Fruit fly (Drosophila melanogaster) whole organism, embryonic: ENCODE measurements around the gene CG4970.

Source experiments
- Aef1 ChIP-seq: fragments of 200-800 bp; sonication (Bioruptor generic); IDR thresholded peaks from 3 replicates; pipeline ENCODE4 v1.3.6; 2022; ENCODE audit warnings: missing biosample characterization, missing genetic modification characterization
- Blimp-1 ChIP-seq: fragments of 200-800 bp; sonication (Bioruptor generic); optimal IDR thresholded peaks from 3 replicates; lab custom pipeline; 2018; ENCODE audit warnings: missing biosample characterization, missing genetic modification characterization, mild to moderate bottlenecking, moderate library complexity, missing genetic modification reagents
- CG12769 ChIP-seq: fragments of 200-800 bp; sonication (Bioruptor generic); optimal IDR thresholded peaks from 2 replicates; lab custom pipeline; 2019; ENCODE audit warnings: missing biosample characterization, mild to moderate bottlenecking, missing genetic modification characterization, moderate library complexity
- CG13287 ChIP-seq: fragments of 200-800 bp; sonication (Bioruptor generic); IDR thresholded peaks from 2 replicates; pipeline ENCODE4 v1.3.6; 2022; ENCODE audit warnings: missing biosample characterization, missing genetic modification characterization; ENCODE audit not compliant: partially characterized antibody
- CG13775 ChIP-seq: fragments of 200-800 bp; sonication (Bioruptor generic); optimal IDR thresholded peaks from 3 replicates; lab custom pipeline; 2017; ENCODE audit warnings: missing biosample characterization, mild to moderate bottlenecking, missing genetic modification characterization
- CG13894 ChIP-seq: fragments of 200-800 bp; sonication (Bioruptor generic); optimal IDR thresholded peaks from 3 replicates; lab custom pipeline; 2018; ENCODE audit warnings: missing biosample characterization, mild to moderate bottlenecking, missing genetic modification characterization, moderate library complexity
- CG14667 ChIP-seq: fragments of 200-800 bp; sonication (Bioruptor generic); IDR thresholded peaks from 2 replicates; pipeline ENCODE4 v1.3.6; 2022; ENCODE audit warnings: missing biosample characterization, missing genetic modification characterization
- CG1529 ChIP-seq: fragments of 200-800 bp; sonication (Bioruptor generic); optimal IDR thresholded peaks from 3 replicates; lab custom pipeline; 2018; ENCODE audit warnings: missing biosample characterization, missing genetic modification characterization
- CG16863 ChIP-seq: fragments of 200-800 bp; sonication (Bioruptor generic); optimal IDR thresholded peaks from 3 replicates; lab custom pipeline; 2016; ENCODE audit warnings: missing biosample characterization, missing genetic modification characterization
- CG18011 ChIP-seq: fragments of 200-800 bp; sonication (Bioruptor generic); optimal IDR thresholded peaks from 2 replicates; lab custom pipeline; 2017; ENCODE audit warnings: missing biosample characterization, missing genetic modification characterization, mild to moderate bottlenecking, moderate library complexity, missing genotype
- CG30020 ChIP-seq: fragments of 200-800 bp; optimal IDR thresholded peaks from 2 replicates; lab custom pipeline; 2019; ENCODE audit warnings: missing biosample characterization, mild to moderate bottlenecking, missing genetic modification characterization, moderate library complexity
- CG31441 ChIP-seq: fragments of 200-800 bp; sonication (Bioruptor generic); IDR thresholded peaks from 2 replicates; pipeline ENCODE4 v1.3.6; 2022; ENCODE audit warnings: missing biosample characterization, missing genetic modification characterization
- CG34224 ChIP-seq: fragments of 200-800 bp; sonication (Bioruptor generic); IDR thresholded peaks from 3 replicates; pipeline ENCODE4 v1.3.6; 2022; ENCODE audit warnings: missing biosample characterization, missing genetic modification characterization; ENCODE audit not compliant: partially characterized antibody
- CG3847 ChIP-seq: fragments of 200-800 bp; sonication (Bioruptor generic); IDR thresholded peaks from 2 replicates; pipeline ENCODE4 v1.3.6; 2022; ENCODE audit warnings: missing biosample characterization, missing genetic modification characterization
- CG6654 ChIP-seq: fragments of 200-800 bp; sonication (Bioruptor generic); optimal IDR thresholded peaks from 2 replicates; lab custom pipeline; 2017; ENCODE audit warnings: missing biosample characterization, mild to moderate bottlenecking, missing genetic modification characterization
- CG6765 ChIP-seq: fragments of 200-800 bp; sonication (Bioruptor generic); optimal IDR thresholded peaks from 3 replicates; lab custom pipeline; 2017; ENCODE audit warnings: missing biosample characterization, mild to moderate bottlenecking, missing genetic modification characterization
- CG7271 ChIP-seq: fragments of 200-800 bp; sonication (Bioruptor generic); optimal IDR thresholded peaks from 2 replicates; lab custom pipeline; 2018; ENCODE audit warnings: missing biosample characterization, mild to moderate bottlenecking, missing genetic modification characterization, moderate library complexity
- CG8290 ChIP-seq, 3 experiments: fragments of 200-800 bp; sonication (Bioruptor generic); optimal IDR thresholded peaks; 2 replicates each; lab custom pipeline; 2016 to 2019; ENCODE audit warnings: missing biosample characterization in 3 of 3, missing genetic modification characterization in 3 of 3, mild to moderate bottlenecking in 2 of 3, moderate library complexity in 1 of 3
- Elba2 ChIP-seq: fragments of 200-800 bp; sonication (Bioruptor generic); optimal IDR thresholded peaks from 3 replicates; lab custom pipeline; 2016; ENCODE audit warnings: missing biosample characterization, missing genetic modification characterization
- Fer1 ChIP-seq: fragments of 200-800 bp; sonication (Bioruptor generic); optimal IDR thresholded peaks from 2 replicates; lab custom pipeline; 2017; ENCODE audit warnings: missing biosample characterization, mild to moderate bottlenecking, missing genetic modification characterization
- Fer2 ChIP-seq: fragments of 200-800 bp; sonication (Bioruptor generic); optimal IDR thresholded peaks from 2 replicates; lab custom pipeline; 2018; ENCODE audit warnings: missing biosample characterization, mild to moderate bottlenecking, missing genetic modification characterization, moderate library complexity
- Fer3 ChIP-seq: fragments of 200-800 bp; sonication (Bioruptor generic); optimal IDR thresholded peaks from 2 replicates; lab custom pipeline; 2018; ENCODE audit warnings: missing biosample characterization, mild to moderate bottlenecking, missing genetic modification characterization, moderate library complexity
- HmgD ChIP-seq: fragments of 200-800 bp; sonication (Bioruptor generic); optimal IDR thresholded peaks from 3 replicates; lab custom pipeline; 2016; ENCODE audit warnings: missing biosample characterization, missing genetic modification characterization
- Hr39 ChIP-seq: fragments of >200 bp; optimal IDR thresholded peaks from 2 replicates; lab custom pipeline; 2017
- Max ChIP-seq: fragments of 200-800 bp; sonication (Bioruptor generic); optimal IDR thresholded peaks from 2 replicates; lab custom pipeline; 2016; ENCODE audit warnings: missing biosample characterization, mild to moderate bottlenecking, missing genetic modification characterization
- Neu2 ChIP-seq: fragments of 200-800 bp; sonication (Bioruptor generic); optimal IDR thresholded peaks from 3 replicates; lab custom pipeline; 2016; ENCODE audit warnings: missing biosample characterization, missing genetic modification characterization, borderline replicate concordance
- Nf-YC ChIP-seq: fragments of 200-800 bp; optimal IDR thresholded peaks from 3 replicates; lab custom pipeline; 2019; ENCODE audit warnings: missing biosample characterization, mild to moderate bottlenecking, missing genetic modification characterization, moderate library complexity
- Rfx ChIP-seq: fragments of 200-800 bp; sonication (Bioruptor generic); IDR thresholded peaks from 2 replicates; pipeline ENCODE4 v1.3.6; 2022; ENCODE audit warnings: missing biosample characterization, missing genetic modification characterization
- Scr ChIP-seq: fragments of 200-800 bp; sonication (Bioruptor generic); IDR thresholded peaks from 2 replicates; pipeline ENCODE4 v1.3.6; 2022; ENCODE audit warnings: missing biosample characterization, missing genetic modification characterization; ENCODE audit not compliant: partially characterized antibody
- Spps ChIP-seq: fragments of 200-800 bp; sonication (Bioruptor generic); optimal IDR thresholded peaks from 2 replicates; lab custom pipeline; 2018; ENCODE audit warnings: missing biosample characterization, mild to moderate bottlenecking, missing genetic modification characterization
- Tbp ChIP-seq: fragments of >200 bp; optimal IDR thresholded peaks from 2 replicates; lab custom pipeline; 2018; ENCODE audit warnings: missing biosample characterization, missing genetic modification characterization
- ab ChIP-seq: fragments of 200-800 bp; sonication (Bioruptor generic); optimal IDR thresholded peaks from 2 replicates; lab custom pipeline; 2016; ENCODE audit warnings: missing biosample characterization, missing genetic modification characterization
- bsh ChIP-seq, 2 experiments: fragments of 200-800 bp; sonication (Bioruptor generic); optimal IDR thresholded peaks; 2 replicates each; lab custom pipeline; 2017 to 2018; ENCODE audit warnings: mild to moderate bottlenecking in 2 of 2, missing biosample characterization in 2 of 2, missing genetic modification characterization in 2 of 2, moderate library complexity in 1 of 2
- cwo ChIP-seq: fragments of 200-800 bp; sonication (Bioruptor generic); optimal IDR thresholded peaks from 3 replicates; lab custom pipeline; 2017; ENCODE audit warnings: missing biosample characterization, missing genetic modification characterization, mild to moderate bottlenecking, moderate library complexity, missing genetic modification reagents
- dm ChIP-seq: fragments of 200-800 bp; sonication (Bioruptor generic); optimal IDR thresholded peaks from 3 replicates; lab custom pipeline; 2016; ENCODE audit warnings: missing biosample characterization, missing genetic modification characterization
- en ChIP-seq: fragments of 200-800 bp; sonication (Bioruptor generic); optimal IDR thresholded peaks from 2 replicates; lab custom pipeline; 2016; ENCODE audit warnings: missing biosample characterization, missing genetic modification characterization
- fd102C ChIP-seq: fragments of 200-800 bp; sonication (Bioruptor generic); optimal IDR thresholded peaks from 2 replicates; lab custom pipeline; 2018; ENCODE audit warnings: missing biosample characterization, mild to moderate bottlenecking, missing genetic modification characterization, moderate library complexity
- gsb-n ChIP-seq: fragments of 200-800 bp; sonication (Bioruptor generic); optimal IDR thresholded peaks from 3 replicates; lab custom pipeline; 2018; ENCODE audit warnings: missing biosample characterization, mild to moderate bottlenecking, missing genetic modification characterization
- hbn ChIP-seq: fragments of 200-800 bp; sonication (Bioruptor generic); IDR thresholded peaks from 2 replicates; pipeline ENCODE4 v1.3.6; 2022; ENCODE audit warnings: missing biosample characterization, missing genetic modification characterization; ENCODE audit not compliant: partially characterized antibody
- ind ChIP-seq: fragments of 200-800 bp; sonication (Bioruptor generic); optimal IDR thresholded peaks from 3 replicates; lab custom pipeline; 2016; ENCODE audit warnings: missing biosample characterization, missing genetic modification characterization
- jing ChIP-seq: fragments of 200-800 bp; sonication (Bioruptor generic); optimal IDR thresholded peaks from 2 replicates; lab custom pipeline; 2018; ENCODE audit warnings: missing biosample characterization, mild to moderate bottlenecking, missing genetic modification characterization
- ken ChIP-seq: fragments of 200-800 bp; sonication (Bioruptor generic); IDR thresholded peaks from 3 replicates; pipeline ENCODE4 v1.3.6; 2022; ENCODE audit warnings: missing biosample characterization, missing genetic modification characterization
- mld ChIP-seq: fragments of 200-800 bp; sonication (Bioruptor generic); IDR thresholded peaks from 3 replicates; pipeline ENCODE4 v1.3.6; 2022; ENCODE audit warnings: missing biosample characterization, missing genetic modification characterization; ENCODE audit not compliant: partially characterized antibody
- nerfin-2 ChIP-seq: fragments of 200-800 bp; sonication (Bioruptor generic); IDR thresholded peaks from 2 replicates; pipeline ENCODE4 v1.3.6; 2022; ENCODE audit warnings: missing biosample characterization, missing genetic modification characterization; ENCODE audit not compliant: partially characterized antibody
- peb ChIP-seq: fragments of 200-800 bp; sonication (Bioruptor generic); IDR thresholded peaks from 2 replicates; pipeline ENCODE4 v1.3.6; 2022; ENCODE audit warnings: missing biosample characterization, missing genetic modification characterization
- toy ChIP-seq: fragments of 200-800 bp; sonication (Bioruptor generic); IDR thresholded peaks from 2 replicates; pipeline ENCODE4 v1.3.6; 2022; ENCODE audit warnings: missing biosample characterization, missing genetic modification characterization
- tup ChIP-seq: fragments of 200-800 bp; sonication (Bioruptor generic); optimal IDR thresholded peaks from 2 replicates; lab custom pipeline; 2016; ENCODE audit warnings: missing biosample characterization, mild to moderate bottlenecking, missing genetic modification characterization, moderate library complexity
- vvl ChIP-seq: fragments of 200-800 bp; sonication (Bioruptor generic); IDR thresholded peaks from 2 replicates; pipeline ENCODE4 v1.3.6; 2022; ENCODE audit warnings: missing biosample characterization, missing genetic modification characterization
- zen ChIP-seq: fragments of 200-800 bp; sonication (Bioruptor generic); optimal IDR thresholded peaks from 3 replicates; lab custom pipeline; 2018; ENCODE audit warnings: missing biosample characterization, mild to moderate bottlenecking, missing genetic modification characterization, moderate library complexity
- zf30C ChIP-seq: fragments of 200-800 bp; sonication (Bioruptor generic); optimal IDR thresholded peaks from 3 replicates; lab custom pipeline; 2018; ENCODE audit warnings: missing biosample characterization, mild to moderate bottlenecking, missing genetic modification characterization

The CG4970 gene

dm6 chr2L:11498839-11499238 lies 18.4 kb upstream of the CG4970 start, which contains the start of gene Cog8 (continued):
- no peak for TF ChIP-seq CG13287 (GFP tag; lab: Robert Waterston, UW)
- peak; percentile 11 for TF ChIP-seq jing
- no peak for TF ChIP-seq toy (GFP tag; lab: Robert Waterston, UW)
- TF ChIP-seq Fer3 = no peak
- TF ChIP-seq Tbp (GFP tag; lab: Kevin White, UChicago) = no peak
- TF ChIP-seq Aef1 (GFP tag; lab: Robert Waterston, UW) = peak; percentile 43
- no peak for TF ChIP-seq CG13894
- peak; percentile 22; the same call in 1 of the 2 replicates for TF ChIP-seq vvl (GFP tag; lab: Robert Waterston, UW)
- peak in 1 of 2 experiments; percentile 18 for TF ChIP-seq bsh (GFP tag; optimal IDR thresholded peaks at IDR 0.05; lab: Kevin White, UChicago)
- no peak for TF ChIP-seq Fer2
- TF ChIP-seq dm = peak; percentile 10
- TF ChIP-seq CG14667 = 0 out of 2 replicates have a peak, but pooled peaks have one; percentile 10
- no peak for TF ChIP-seq gsb-n (tag; lab: Kevin White, UChicago)
- no peak for TF ChIP-seq CG6654 (GFP tag; lab: Kevin White, UChicago)
- peak; percentile 47 for TF ChIP-seq CG16863 (GFP tag; lab: Kevin White, UChicago)
- TF ChIP-seq CG7271 (tag; lab: Kevin White, UChicago) = no peak
- peak; percentile 97 for TF ChIP-seq CG18011
- TF ChIP-seq Blimp-1 (GFP tag; lab: Kevin White, UChicago) = peak; percentile 21
- TF ChIP-seq nerfin-2 (GFP tag; lab: Robert Waterston, UW) = no peak
- peak; percentile 77 for TF ChIP-seq Elba2 (GFP tag; lab: Kevin White, UChicago)
- TF ChIP-seq fd102C = no peak
- no peak for TF ChIP-seq CG8290 (GFP tag; optimal IDR thresholded peaks at IDR 0.05; lab: Kevin White, UChicago)
- TF ChIP-seq CG8290 (tag; optimal IDR thresholded peaks at IDR 0.05; lab: Kevin White, UChicago) = no peak
- no peak for TF ChIP-seq peb (GFP tag; lab: Robert Waterston, UW)
- peak; percentile 45 for TF ChIP-seq CG13775 (GFP tag; lab: Kevin White, UChicago)
- no peak for TF ChIP-seq CG6765
- TF ChIP-seq CG12769 (tag; lab: Kevin White, UChicago) = no peak
- TF ChIP-seq Spps = no peak
- TF ChIP-seq en = no peak
- no peak for TF ChIP-seq Neu2
- peak; percentile 24; the same call in 1 of the 2 replicates for TF ChIP-seq Rfx (GFP tag; lab: Robert Waterston, UW)
- TF ChIP-seq Scr = no peak
- TF ChIP-seq mld (GFP tag; lab: Robert Waterston, UW) = no peak
- TF ChIP-seq Nf-YC (tag; lab: Kevin White, UChicago) = peak; percentile 30
- TF ChIP-seq hbn (GFP tag; lab: Robert Waterston, UW) = no peak
- TF ChIP-seq Fer1 (GFP tag; lab: Kevin White, UChicago) = no peak
- no peak for TF ChIP-seq tup (GFP tag; lab: Kevin White, UChicago)
- peak; percentile 15 for TF ChIP-seq CG30020 (tag; lab: Kevin White, UChicago)
- TF ChIP-seq HmgD (GFP tag; lab: Kevin White, UChicago) = no peak
- peak; percentile 76 for TF ChIP-seq CG3847 (GFP tag; lab: Robert Waterston, UW)
- TF ChIP-seq ken (GFP tag; lab: Robert Waterston, UW) = no peak
- TF ChIP-seq CG31441 (GFP tag; lab: Robert Waterston, UW) = 0 out of 2 replicates have a peak, but pooled peaks have one; percentile 26
- TF ChIP-seq Max (GFP tag; lab: Kevin White, UChicago) = peak; percentile 10
- no peak for TF ChIP-seq Hr39 (lab: Kevin White, UChicago)
- peak; percentile 52 for TF ChIP-seq ind (GFP tag; lab: Kevin White, UChicago)
- TF ChIP-seq cwo (GFP tag; lab: Kevin White, UChicago) = no peak
- no peak for TF ChIP-seq zf30C (GFP tag; lab: Kevin White, UChicago)
- TF ChIP-seq CG34224 (GFP tag; lab: Robert Waterston, UW) = no peak
- TF ChIP-seq CG1529 = no peak
- TF ChIP-seq zen (tag; lab: Kevin White, UChicago) = no peak
- TF ChIP-seq ab = peak; percentile 5
